Worm (Caenorhabditis elegans): ENCODE results near the gene twk-22.

Gene twk-22

ce11 chrX:16298173-16298572 is 8.1 kb upstream of the twk-22 start:
- TF ChIP-seq unc-62 (GFP tag; optimal IDR thresholded peaks at IDR 0.05) (no peak), C34F6.9 (tag; optimal IDR thresholded peaks at IDR 0.05) (peak; percentile 31), unc-55 (GFP tag; optimal IDR thresholded peaks at IDR 0.05) (peak; percentile 70), snpc-4 (tag; optimal IDR thresholded peaks at IDR 0.05) (peak; percentile 18), aly-2 (tag; optimal IDR thresholded peaks at IDR 0.05) (no peak), nhr-77 (tag; optimal IDR thresholded peaks at IDR 0.05) (no peak), elt-3 (tag; optimal IDR thresholded peaks at IDR 0.05) (no peak), Y55F3AM.14 (GFP tag; optimal IDR thresholded peaks at IDR 0.05) (no peak), sma-9 (GFP tag; optimal IDR thresholded peaks at IDR 0.05) (peak; percentile 69), sma-9 (tag; optimal IDR thresholded peaks at IDR 0.05) (no peak), peb-1 (tag; optimal IDR thresholded peaks at IDR 0.05) (no peak), R02D3.7 (tag; optimal IDR thresholded peaks at IDR 0.05) (no peak), ceh-82 (tag; optimal IDR thresholded peaks at IDR 0.05) (peak; percentile 14), blmp-1 (tag; optimal IDR thresholded peaks at IDR 0.05; ENCODE audit: insufficient read depth) (no peak), dmd-4 (tag; optimal IDR thresholded peaks at IDR 0.05) (no peak), crh-2 (tag; optimal IDR thresholded peaks at IDR 0.05) (peak; percentile 67), nhr-11 (tag; optimal IDR thresholded peaks at IDR 0.05) (no peak), nhr-21 (tag; optimal IDR thresholded peaks at IDR 0.05) (peak; percentile 14), nhr-25 (tag; optimal IDR thresholded peaks at IDR 0.05) (peak; percentile 16), ceh-16 (tag; optimal IDR thresholded peaks at IDR 0.05) (no peak), ztf-4 (tag; optimal IDR thresholded peaks at IDR 0.05) (peak; percentile 15), gmeb-1 (tag; optimal IDR thresholded peaks at IDR 0.05) (peak; percentile 51), lin-11 (tag; optimal IDR thresholded peaks at IDR 0.05) (peak; percentile 26), nhr-12 (tag; optimal IDR thresholded peaks at IDR 0.05) (no peak), unc-39 (tag; optimal IDR thresholded peaks at IDR 0.05) (no peak), zag-1 (tag; optimal IDR thresholded peaks at IDR 0.05) (no peak), ztf-11 (tag; optimal IDR thresholded peaks at IDR 0.05) (no peak), elt-1 (tag; optimal IDR thresholded peaks at IDR 0.05) (no peak), skn-1 (tag; optimal IDR thresholded peaks at IDR 0.05) (no peak), egl-27 (tag; optimal IDR thresholded peaks at IDR 0.05) (peak; percentile 35), nhr-10 (tag; optimal IDR thresholded peaks at IDR 0.05) (no peak), ZK546.5 (tag; optimal IDR thresholded peaks at IDR 0.05) (no peak), fos-1 (tag; optimal IDR thresholded peaks at IDR 0.05) (peak; percentile 34), mdl-1 (tag; optimal IDR thresholded peaks at IDR 0.05) (peak in 1 of 2 experiments; percentile 8), lsy-2 (tag; optimal IDR thresholded peaks at IDR 0.05) (peak; percentile 15 to 51), sem-4 (tag; optimal IDR thresholded peaks at IDR 0.05) (no peak), nhr-237 (tag; optimal IDR thresholded peaks at IDR 0.05) (no peak), mab-5 (tag; optimal IDR thresholded peaks at IDR 0.05) (peak; percentile 21), sma-3 (GFP tag; optimal IDR thresholded peaks at IDR 0.05) (peak; percentile 45), lin-39 (tag; optimal IDR thresholded peaks at IDR 0.05) (no peak), lin-13 (GFP tag; optimal IDR thresholded peaks at IDR 0.05) (peak; percentile 64), mbf-1 (tag; optimal IDR thresholded peaks at IDR 0.05) (no peak), F13H6.1 (tag; optimal IDR thresholded peaks at IDR 0.05) (peak; percentile 57), ztf-1 (GFP tag; conservative IDR thresholded peaks at IDR 0.05) (no peak), alr-1 (tag; optimal IDR thresholded peaks at IDR 0.05) (no peak), nhr-6 (tag; optimal IDR thresholded peaks at IDR 0.05) (no peak), nhr-23 (tag; optimal IDR thresholded peaks at IDR 0.05) (no peak), ama-1 (optimal IDR thresholded peaks at IDR 0.05) (no peak), nhr-129 (tag; optimal IDR thresholded peaks at IDR 0.05) (peak; percentile 66)

All from whole organism, L2 larva.